Worm (Caenorhabditis elegans): ENCODE results near the gene C32D5.7.

C32D5.7 gene

ce11 chrII:6306125-6306524 is 33.7 kb downstream of the C32D5.7 start, which contains the start of gene C29F5.8:
C29F5.8 (plus strand) TSS chrII:6306425.
- TF ChIP-seq unc-39 (tag; optimal IDR thresholded peaks at IDR 0.05) (no peak), rbr-2 (tag; optimal IDR thresholded peaks at IDR 0.05) (no peak), saeg-2 (GFP tag; IDR thresholded peaks at IDR 0.05) (no peak)

- TF ChIP-seq lin-29 (GFP tag; IDR thresholded peaks at IDR 0.05): no peak
- TF ChIP-seq mxl-3 (GFP tag; optimal IDR thresholded peaks at IDR 0.05): no peak
- no peak for TF ChIP-seq ceh-44 (GFP tag; IDR thresholded peaks at IDR 0.05)
- no peak for TF ChIP-seq zfp-3 (GFP tag; conservative IDR thresholded peaks at IDR 0.05)
- TF ChIP-seq php-3 (GFP tag; IDR thresholded peaks at IDR 0.05): no peak
- TF ChIP-seq ztf-7 (tag; optimal IDR thresholded peaks at IDR 0.05): no peak
- TF ChIP-seq nhr-11 (tag; optimal IDR thresholded peaks at IDR 0.05): peak; percentile 36
- TF ChIP-seq ceh-32 (tag; optimal IDR thresholded peaks at IDR 0.05; ENCODE audit: poor library complexity): no peak
- no peak for TF ChIP-seq jun-1 (tag; optimal IDR thresholded peaks at IDR 0.05)
- no peak for TF ChIP-seq arid-1 (GFP tag; conservative IDR thresholded peaks at IDR 0.05)
- no peak for TF ChIP-seq pha-4 (GFP tag; IDR thresholded peaks at IDR 0.05)
- TF ChIP-seq pha-4 (tag; optimal IDR thresholded peaks at IDR 0.05): no peak
- TF ChIP-seq zag-1 (tag; optimal IDR thresholded peaks at IDR 0.05): no peak
- no peak for TF ChIP-seq snpc-1.2 (GFP tag; IDR thresholded peaks at IDR 0.05)
- TF ChIP-seq snpc-4 (tag; optimal IDR thresholded peaks at IDR 0.05): no peak
- no peak for TF ChIP-seq mxl-2 (GFP tag; conservative IDR thresholded peaks at IDR 0.05)
- no peak for TF ChIP-seq daf-8 (GFP tag; IDR thresholded peaks at IDR 0.05)
- TF ChIP-seq daf-16 (GFP tag; optimal IDR thresholded peaks at IDR 0.05): peak in 1 of 2 experiments; percentile 18
- no peak for TF ChIP-seq daf-16 (tag; optimal IDR thresholded peaks at IDR 0.05)
- TF ChIP-seq nhr-41 (GFP tag; IDR thresholded peaks at IDR 0.05): no peak
- TF ChIP-seq D1046.2 (GFP tag; IDR thresholded peaks at IDR 0.05): no peak
- no peak for TF ChIP-seq ztf-11 (tag; optimal IDR thresholded peaks at IDR 0.05)
- TF ChIP-seq dmd-9 (GFP tag; IDR thresholded peaks at IDR 0.05): no peak
- TF ChIP-seq rbr-2 (tag; optimal IDR thresholded peaks at IDR 0.05): no peak
- no peak for TF ChIP-seq cey-2 (tag; optimal IDR thresholded peaks at IDR 0.05; ENCODE audit: borderline replicate concordance, insufficient read depth)
- TF ChIP-seq nhr-28 (tag; optimal IDR thresholded peaks at IDR 0.05): peak; percentile 4
- no peak for TF ChIP-seq nhr-102 (tag; optimal IDR thresholded peaks at IDR 0.05)
- TF ChIP-seq skn-1 (tag; optimal IDR thresholded peaks at IDR 0.05): no peak
- TF ChIP-seq Y5F2A.4 (GFP tag; optimal IDR thresholded peaks at IDR 0.05): no peak
- 0 out of 2 replicates have a peak, but pooled peaks have one; percentile 41 for TF ChIP-seq ZK337.2 (GFP tag; IDR thresholded peaks at IDR 0.05)
- no peak for TF ChIP-seq tra-1 (GFP tag; IDR thresholded peaks at IDR 0.05)
- TF ChIP-seq saeg-2 (GFP tag; IDR thresholded peaks at IDR 0.05): no peak
- no peak for TF ChIP-seq lin-38 (GFP tag; IDR thresholded peaks at IDR 0.05)
- TF ChIP-seq unc-39 (tag; optimal IDR thresholded peaks at IDR 0.05): no peak
- TF ChIP-seq pqm-1 (tag; optimal IDR thresholded peaks at IDR 0.05): no peak
- no peak for TF ChIP-seq madf-5 (GFP tag; IDR thresholded peaks at IDR 0.05)
- TF ChIP-seq vab-7 (GFP tag; IDR thresholded peaks at IDR 0.05): no peak
Measured at ce11 chrII:6303209-6303740, 36.6 kb downstream of the C32D5.7 start, which contains the start of gene C29F5.1. C29F5.1 (plus strand) TSS chrII:6303525.

ce11 chrII:6294261-6294660 is 45.6 kb downstream of the C32D5.7 start, which contains the start of gene mps-1:
mps-1 (minus strand) TSS chrII:6294361.
- no peak for TF ChIP-seq Y105C5A.15 (GFP tag; IDR thresholded peaks at IDR 0.05)
- no peak for TF ChIP-seq madf-9 (GFP tag; conservative IDR thresholded peaks at IDR 0.05)
- no peak for TF ChIP-seq set-16 (GFP tag; IDR thresholded peaks at IDR 0.05)
- TF ChIP-seq snpc-4 (tag; optimal IDR thresholded peaks at IDR 0.05): no peak
- no peak for TF ChIP-seq mep-1 (tag; optimal IDR thresholded peaks at IDR 0.05)
- TF ChIP-seq hmg-1.1 (GFP tag; IDR thresholded peaks at IDR 0.05): no peak
- TF ChIP-seq ztf-7 (tag; optimal IDR thresholded peaks at IDR 0.05): no peak
- no peak for TF ChIP-seq Y75B8A.6 (GFP tag; IDR thresholded peaks at IDR 0.05)
- TF ChIP-seq lir-3 (tag; optimal IDR thresholded peaks at IDR 0.05): no peak
- no peak for TF ChIP-seq lim-7 (GFP tag; IDR thresholded peaks at IDR 0.05)
- TF ChIP-seq hlh-30 (tag; optimal IDR thresholded peaks at IDR 0.05; ENCODE audit: insufficient read depth): no peak
- no peak for TF ChIP-seq hlh-11 (tag; optimal IDR thresholded peaks at IDR 0.05)
